Worm (Caenorhabditis elegans): Measurements from ENCODE around the gene clc-19.
A peak's percentile ranks its signal among the peaks of the same experiment; 100 is the strongest.

clc-19 gene

DNA sequence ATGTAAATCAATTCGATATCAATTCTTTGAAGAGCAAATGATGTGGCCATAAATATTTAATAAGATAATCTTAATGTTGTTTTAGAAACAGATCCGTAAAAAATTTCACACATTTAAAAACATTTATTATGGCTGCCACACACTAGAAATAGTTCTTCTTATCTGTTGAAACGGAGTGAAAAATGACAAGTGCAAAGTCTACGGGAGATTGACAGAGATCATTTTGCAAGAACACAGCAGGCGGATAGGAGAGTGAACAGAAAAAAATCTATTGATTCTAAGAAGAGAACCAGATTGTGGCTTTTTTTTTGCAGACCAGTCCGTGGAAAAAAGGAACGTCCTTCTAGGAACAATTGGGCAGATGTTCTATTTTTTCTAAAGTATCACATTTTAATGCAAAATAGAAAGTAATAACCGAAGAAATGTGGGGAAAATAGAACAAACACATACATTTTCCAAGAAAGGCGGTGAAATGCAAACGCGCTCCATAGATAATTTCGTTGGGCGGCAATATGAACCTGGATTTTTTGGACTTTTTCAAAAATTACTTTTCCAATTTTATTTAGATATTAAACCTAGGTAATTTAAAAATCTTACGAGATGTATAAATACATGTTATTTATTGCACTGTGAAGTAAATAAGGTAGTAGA lies 28.4 kb upstream of the clc-19 start (continued):
- TF ChIP-seq unc-130 (tag; optimal IDR thresholded peaks at IDR 0.05): no peak
- TF ChIP-seq mep-1 (tag; optimal IDR thresholded peaks at IDR 0.05): no peak
- no peak for TF ChIP-seq nhr-77 (tag; optimal IDR thresholded peaks at IDR 0.05)
- TF ChIP-seq nhr-28 (tag; optimal IDR thresholded peaks at IDR 0.05): no peak
- no peak for TF ChIP-seq zag-1 (tag; optimal IDR thresholded peaks at IDR 0.05)
- no peak for TF ChIP-seq vab-15 (tag; optimal IDR thresholded peaks at IDR 0.05)
- TF ChIP-seq mab-9 (GFP tag; IDR thresholded peaks at IDR 0.05): no peak
- peak; percentile 6 for TF ChIP-seq nhr-20 (tag; optimal IDR thresholded peaks at IDR 0.05)
- no peak for TF ChIP-seq nhr-85 (tag)
- no peak for TF ChIP-seq lin-39 (tag; optimal IDR thresholded peaks at IDR 0.05)
- TF ChIP-seq dpl-1 (GFP tag; optimal IDR thresholded peaks at IDR 0.05): peak; percentile 61 to 81 (median 73)
- TF ChIP-seq ztf-4 (tag; optimal IDR thresholded peaks at IDR 0.05): no peak
- TF ChIP-seq ama-1 (optimal IDR thresholded peaks at IDR 0.05): no peak
- TF ChIP-seq rnt-1 (tag; optimal IDR thresholded peaks at IDR 0.05): no peak
- no peak for TF ChIP-seq nhr-12 (tag; optimal IDR thresholded peaks at IDR 0.05)
- no peak for TF ChIP-seq nhr-76 (tag; optimal IDR thresholded peaks at IDR 0.05)
- no peak for TF ChIP-seq irx-1 (tag; optimal IDR thresholded peaks at IDR 0.05)
- peak; percentile 42 for TF ChIP-seq lin-15B (tag; optimal IDR thresholded peaks at IDR 0.05)
- TF ChIP-seq nhr-237 (tag; optimal IDR thresholded peaks at IDR 0.05): no peak
- no peak for TF ChIP-seq aly-2 (tag; optimal IDR thresholded peaks at IDR 0.05)
- no peak for TF ChIP-seq isw-1 (GFP tag; IDR thresholded peaks at IDR 0.05)
- no peak for TF ChIP-seq Y116A8C.19 (tag; optimal IDR thresholded peaks at IDR 0.05; ENCODE audit: borderline replicate concordance)
- TF ChIP-seq egl-27 (tag; optimal IDR thresholded peaks at IDR 0.05): no peak

DNA sequence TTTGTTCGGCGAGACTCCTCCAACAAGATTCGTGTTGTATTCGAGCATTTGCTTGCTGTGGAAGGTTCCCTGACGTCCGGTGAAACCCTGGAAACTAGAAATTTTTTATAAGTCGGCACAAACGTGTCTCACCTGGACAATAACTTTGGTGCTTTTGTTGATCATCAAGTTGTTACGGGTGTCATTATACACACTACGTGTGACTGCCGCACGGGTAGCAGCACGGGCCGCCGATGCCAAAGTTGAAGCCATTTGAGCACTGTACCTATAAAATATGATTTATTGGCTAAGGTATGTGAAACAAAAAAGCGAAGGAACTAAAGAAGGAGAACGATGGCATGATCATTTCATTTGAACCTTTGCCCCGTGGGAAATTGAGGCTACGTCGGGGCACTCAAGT lies 27.8 kb upstream of the clc-19 start, which contains the start of gene sucl-2:
sucl-2 (minus strand) TSS at position 265 of the 400 bp plus-strand sequence.
- no peak for TF ChIP-seq hlh-17 (GFP tag; optimal IDR thresholded peaks at IDR 0.05; ENCODE audit: borderline replicate concordance)
- no peak for TF ChIP-seq efl-1 (optimal IDR thresholded peaks at IDR 0.05)
- peak in 1 of 2 experiments; percentile 90 for TF ChIP-seq efl-1 (GFP tag; optimal IDR thresholded peaks at IDR 0.05 in 1 of 2)

DNA sequence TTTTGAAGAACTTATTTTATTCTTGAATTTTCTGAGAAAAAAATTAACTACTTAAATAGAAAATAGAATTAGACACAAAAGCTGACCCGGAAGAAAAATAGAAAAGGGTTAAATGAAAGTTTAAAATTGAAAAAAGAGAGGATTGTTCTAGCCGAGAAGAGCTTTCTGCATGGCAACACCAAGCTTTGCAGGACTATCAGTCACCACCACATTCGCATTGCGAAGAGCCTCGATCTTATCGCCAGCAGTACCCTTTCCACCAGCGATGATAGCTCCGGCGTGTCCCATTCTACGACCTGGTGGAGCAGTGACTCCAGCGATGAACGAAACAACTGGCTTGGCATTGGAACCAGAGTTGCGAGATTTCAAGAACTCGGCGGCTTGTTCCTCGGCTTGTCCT lies 26.8 kb upstream of the clc-19 start:
- TF ChIP-seq ceh-90 (tag; optimal IDR thresholded peaks at IDR 0.05) (no peak), lir-3 (tag; optimal IDR thresholded peaks at IDR 0.05; ENCODE audit: poor library complexity) (no peak), snpc-4 (tag; optimal IDR thresholded peaks at IDR 0.05) (no peak), nhr-237 (tag; optimal IDR thresholded peaks at IDR 0.05) (no peak), sptf-1 (tag; optimal IDR thresholded peaks at IDR 0.05) (no peak), pqm-1 (tag; optimal IDR thresholded peaks at IDR 0.05) (no peak), swsn-7 (tag; optimal IDR thresholded peaks at IDR 0.05) (no peak), tbx-2 (tag; optimal IDR thresholded peaks at IDR 0.05) (no peak), hlh-17 (GFP tag; optimal IDR thresholded peaks at IDR 0.05; ENCODE audit: borderline replicate concordance) (no peak), unc-62 (GFP tag; optimal IDR thresholded peaks at IDR 0.05) (no peak), rnt-1 (tag; optimal IDR thresholded peaks at IDR 0.05) (no peak), nhr-19 (GFP tag; conservative IDR thresholded peaks at IDR 0.05) (no peak), dpl-1 (GFP tag; optimal IDR thresholded peaks at IDR 0.05) (no peak), jun-1 (tag; optimal IDR thresholded peaks at IDR 0.05) (no peak), mab-9 (GFP tag; IDR thresholded peaks at IDR 0.05) (no peak), ceh-88 (GFP tag; IDR thresholded peaks at IDR 0.05) (no peak), lin-14 (GFP tag; optimal IDR thresholded peaks at IDR 0.05) (no peak), mdl-1 (tag; optimal IDR thresholded peaks at IDR 0.05) (no peak)

DNA sequence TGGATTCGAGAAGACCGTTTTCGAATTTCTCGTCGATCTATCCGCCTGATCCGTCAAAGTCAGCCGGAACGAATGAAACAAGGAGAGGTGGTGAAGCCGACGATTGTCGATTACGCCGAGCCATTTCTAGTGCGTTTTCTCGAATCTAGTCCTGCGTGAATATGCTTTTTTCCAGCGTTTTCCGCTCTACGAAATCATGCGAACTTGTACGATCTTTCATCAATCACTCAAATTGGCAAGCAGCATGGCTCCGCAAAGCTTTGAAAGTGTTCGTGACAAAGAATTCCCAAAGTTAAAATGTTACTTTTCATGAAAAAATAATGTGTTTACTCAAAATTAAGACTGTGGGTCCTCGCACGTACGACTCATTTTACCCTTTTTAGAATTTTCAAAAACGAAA lies 23.5 kb upstream of the clc-19 start:
- TF ChIP-seq vab-15 (tag; optimal IDR thresholded peaks at IDR 0.05) (no peak), ceh-8 (GFP tag; optimal IDR thresholded peaks at IDR 0.05) (no peak), alr-1 (tag; optimal IDR thresholded peaks at IDR 0.05; ENCODE audit: borderline replicate concordance) (no peak), sptf-1 (tag; optimal IDR thresholded peaks at IDR 0.05) (no peak), ama-1 (optimal IDR thresholded peaks at IDR 0.05) (no peak), elt-3 (tag; optimal IDR thresholded peaks at IDR 0.05) (no peak), egl-13 (tag; optimal IDR thresholded peaks at IDR 0.05) (no peak), irx-1 (tag; optimal IDR thresholded peaks at IDR 0.05) (no peak), nhr-90 (tag; optimal IDR thresholded peaks at IDR 0.05; ENCODE audit: poor library complexity) (no peak), nhr-76 (tag; optimal IDR thresholded peaks at IDR 0.05) (no peak), ceh-88 (GFP tag; IDR thresholded peaks at IDR 0.05) (no peak), nhr-237 (tag; optimal IDR thresholded peaks at IDR 0.05) (no peak)
